Worm (Caenorhabditis elegans) whole organism, mixed stage, embryonic: ENCODE measurements around the gene scpl-4.

Source experiments
- M03D4.4 ChIP-seq: sonication (generic microtip); optimal IDR thresholded peaks from 2 replicates; lab custom pipeline; 2017; ENCODE audit warnings: mild to moderate bottlenecking, missing genetic modification characterization, missing compliant biosample characterization
- bed-3 ChIP-seq: fragments of 200-800 bp; sonication (Bioruptor generic); optimal IDR thresholded peaks from 3 replicates; lab custom pipeline; 2018; ENCODE audit warnings: mild to moderate bottlenecking, missing genetic modification characterization, moderate library complexity, missing compliant biosample characterization
- blmp-1 ChIP-seq: fragments of 150-350 bp; optimal IDR thresholded peaks from 2 replicates; lab custom pipeline; 2014; ENCODE audit warnings: missing biosample characterization, missing genetic modification characterization
- ceh-39 ChIP-seq: fragments of 150-350 bp; optimal IDR thresholded peaks from 2 replicates; lab custom pipeline; 2014; ENCODE audit warnings: missing biosample characterization, missing genetic modification characterization
- ceh-43 ChIP-seq: fragments of 200-800 bp; sonication (Bioruptor generic); optimal IDR thresholded peaks from 2 replicates; lab custom pipeline; 2018; ENCODE audit warnings: mild to moderate bottlenecking, missing genetic modification characterization, moderate library complexity, missing compliant biosample characterization
- ceh-83 ChIP-seq: fragments of 200-800 bp; sonication (Bioruptor generic); optimal IDR thresholded peaks from 2 replicates; lab custom pipeline; 2018; ENCODE audit warnings: mild to moderate bottlenecking, missing genetic modification characterization, missing compliant biosample characterization
- ces-1 ChIP-seq: fragments of 150-350 bp; optimal IDR thresholded peaks from 2 replicates; lab custom pipeline; 2014; ENCODE audit warnings: missing biosample characterization, missing genetic modification reagents, missing genetic modification characterization
- cnd-1 ChIP-seq: fragments of 200-800 bp; sonication (Bioruptor generic); optimal IDR thresholded peaks from 2 replicates; lab custom pipeline; 2018; ENCODE audit warnings: mild to moderate bottlenecking, missing genetic modification characterization, missing compliant biosample characterization
- drap-1 ChIP-seq: fragments of 200-800 bp; sonication (Bioruptor generic); optimal IDR thresholded peaks from 3 replicates; lab custom pipeline; 2018; ENCODE audit warnings: mild to moderate bottlenecking, missing genetic modification characterization, missing compliant biosample characterization
- elt-1 ChIP-seq: sonication (generic microtip); optimal IDR thresholded peaks from 2 replicates; lab custom pipeline; 2017; ENCODE audit warnings: missing genetic modification characterization, mild to moderate bottlenecking, missing compliant biosample characterization, antibody characterized with exemption, moderate library complexity, borderline replicate concordance; ENCODE audit not compliant: insufficient read depth
- elt-3 ChIP-seq: fragments of 150-350 bp; optimal IDR thresholded peaks from 2 replicates; lab custom pipeline; 2014; ENCODE audit warnings: missing biosample characterization, missing genetic modification characterization
- flh-1 ChIP-seq: fragments of 200-800 bp; sonication (Bioruptor generic); optimal IDR thresholded peaks from 2 replicates; lab custom pipeline; 2018; ENCODE audit warnings: mild to moderate bottlenecking, missing genetic modification characterization, moderate library complexity, missing compliant biosample characterization
- ham-2 ChIP-seq: fragments of 200-800 bp; sonication (Bioruptor generic); optimal IDR thresholded peaks from 2 replicates; lab custom pipeline; 2018; ENCODE audit warnings: mild to moderate bottlenecking, missing genetic modification characterization, missing compliant biosample characterization
- hlh-1 ChIP-seq: fragments of 150-350 bp; optimal IDR thresholded peaks from 2 replicates; lab custom pipeline; 2014; ENCODE audit warnings: missing biosample characterization, missing genetic modification reagents, missing genetic modification characterization
- lin-13 ChIP-seq: fragments of 150-350 bp; optimal IDR thresholded peaks from 2 replicates; lab custom pipeline; 2014; ENCODE audit warnings: missing biosample characterization, missing genetic modification characterization
- lin-32 ChIP-seq: fragments of 200-800 bp; sonication (Bioruptor generic); optimal IDR thresholded peaks from 2 replicates; lab custom pipeline; 2018; ENCODE audit warnings: mild to moderate bottlenecking, missing genetic modification characterization, missing compliant biosample characterization
- lsy-2 ChIP-seq: fragments of 150-350 bp; optimal IDR thresholded peaks from 2 replicates; lab custom pipeline; 2014; ENCODE audit warnings: missing biosample characterization, missing genetic modification characterization
- mab-5 ChIP-seq: fragments of 150-350 bp; optimal IDR thresholded peaks from 2 replicates; lab custom pipeline; 2014; ENCODE audit warnings: missing biosample characterization, missing genetic modification characterization
- mep-1 ChIP-seq: fragments of 150-350 bp; optimal IDR thresholded peaks from 2 replicates; lab custom pipeline; 2017; ENCODE audit warnings: missing biosample characterization, missing genetic modification reagents, missing genetic modification characterization, inconsistent platforms
- mls-2 ChIP-seq: sonication (generic microtip); optimal IDR thresholded peaks from 2 replicates; lab custom pipeline; 2016; ENCODE audit warnings: mild to moderate bottlenecking, missing genetic modification characterization, moderate library complexity, missing compliant biosample characterization
- nhr-12 ChIP-seq: fragments of 150-350 bp; optimal IDR thresholded peaks from 2 replicates; lab custom pipeline; 2014; ENCODE audit warnings: missing biosample characterization, missing genetic modification characterization
- nhr-2 ChIP-seq: fragments of 150-350 bp; optimal IDR thresholded peaks from 2 replicates; lab custom pipeline; 2014; ENCODE audit warnings: missing biosample characterization, missing genetic modification characterization
- nhr-237 ChIP-seq: fragments of 150-350 bp; optimal IDR thresholded peaks from 2 replicates; lab custom pipeline; 2014; ENCODE audit warnings: missing biosample characterization, missing genetic modification characterization
- nhr-28 ChIP-seq: fragments of 150-350 bp; optimal IDR thresholded peaks from 2 replicates; lab custom pipeline; 2014; ENCODE audit warnings: missing biosample characterization, missing genetic modification characterization
- nhr-76 ChIP-seq: sonication (generic microtip); optimal IDR thresholded peaks from 2 replicates; lab custom pipeline; 2017; ENCODE audit warnings: missing biosample characterization, missing genetic modification characterization
- pha-4 ChIP-seq: fragments of 150-350 bp; optimal IDR thresholded peaks from 2 replicates; lab custom pipeline; 2018; ENCODE audit warnings: missing biosample characterization, missing genetic modification reagents, missing genetic modification characterization
- sem-2 ChIP-seq: fragments of 200-800 bp; sonication (Bioruptor generic); optimal IDR thresholded peaks from 2 replicates; lab custom pipeline; 2018; ENCODE audit warnings: mild to moderate bottlenecking, missing genetic modification characterization, missing compliant biosample characterization
- snpc-4 ChIP-seq: fragments of 150-350 bp; optimal IDR thresholded peaks from 2 replicates; lab custom pipeline; 2014; ENCODE audit warnings: missing biosample characterization, missing genetic modification characterization
- sptf-1 ChIP-seq: sonication (generic microtip); optimal IDR thresholded peaks from 2 replicates; lab custom pipeline; 2017; ENCODE audit warnings: mild to moderate bottlenecking, missing genetic modification characterization, moderate library complexity, missing compliant biosample characterization
- tbx-8 ChIP-seq: fragments of 200-800 bp; sonication (Bioruptor generic); optimal IDR thresholded peaks from 2 replicates; lab custom pipeline; 2018; ENCODE audit warnings: mild to moderate bottlenecking, missing genetic modification characterization, moderate library complexity, missing compliant biosample characterization
- unc-39 ChIP-seq: fragments of 150-350 bp; optimal IDR thresholded peaks from 2 replicates; lab custom pipeline; 2014; ENCODE audit warnings: missing biosample characterization, missing genetic modification characterization
- unc-62 ChIP-seq: fragments of 150-350 bp; optimal IDR thresholded peaks from 2 replicates; lab custom pipeline; 2014; ENCODE audit warnings: missing biosample characterization, missing genetic modification reagents, missing genetic modification characterization
- zip-8 ChIP-seq: fragments of 150-350 bp; optimal IDR thresholded peaks from 2 replicates; lab custom pipeline; 2014; ENCODE audit warnings: missing biosample characterization, missing genetic modification characterization
- ztf-11 ChIP-seq: fragments of 150-350 bp; optimal IDR thresholded peaks from 2 replicates; lab custom pipeline; 2014; ENCODE audit warnings: missing biosample characterization, missing genetic modification characterization

The scpl-4 gene

ce11 chrV:10560621-10561020, 38.3 kb upstream of the scpl-4 start, which contains the start of gene col-152:
TSS of gene col-152 (plus strand) at chrV:10560921.
- TF ChIP-seq drap-1 (no peak), lin-13 (no peak), blmp-1 (no peak), unc-62 (GFP tag; lab: Kevin White, UChicago) (no peak), ztf-11 (no peak), mep-1 (tag; lab: Kevin White, UChicago) (no peak), elt-1 (tag; lab: Kevin White, UChicago) (no peak), elt-3 (tag; lab: Kevin White, UChicago) (no peak), bed-3 (no peak), hlh-1 (tag; lab: Kevin White, UChicago) (no peak), pha-4 (tag; lab: Kevin White, UChicago) (no peak), tbx-8 (no peak), flh-1 (no peak), mab-5 (tag; lab: Kevin White, UChicago) (no peak), lsy-2 (tag; lab: Kevin White, UChicago) (no peak), ham-2 (no peak), cnd-1 (tag; lab: Kevin White, UChicago) (no peak), zip-8 (tag; lab: Kevin White, UChicago) (no peak)

ce11 chrV:10561632-10562031, 37.3 kb upstream of the scpl-4 start:
- TF ChIP-seq ham-2 (no peak), unc-62 (GFP tag; lab: Kevin White, UChicago) (no peak), ceh-83 (GFP tag; lab: Kevin White, UChicago) (no peak), nhr-28 (no peak), snpc-4 (no peak), lin-32 (GFP tag; lab: Kevin White, UChicago) (no peak), lin-13 (no peak), unc-39 (no peak), ceh-43 (no peak), zip-8 (tag; lab: Kevin White, UChicago) (no peak), flh-1 (no peak), cnd-1 (tag; lab: Kevin White, UChicago) (no peak), mab-5 (tag; lab: Kevin White, UChicago) (no peak), blmp-1 (no peak)

ce11 chrV:10562817-10563216, 36.1 kb upstream of the scpl-4 start:
- no peak for TF ChIP-seq mls-2 (tag; lab: Kevin White, UChicago)
- no peak for TF ChIP-seq nhr-28
- no peak for TF ChIP-seq ceh-39 (tag; lab: Kevin White, UChicago)
- no peak for TF ChIP-seq nhr-12
- no peak for TF ChIP-seq ztf-11
- TF ChIP-seq, all 35 proteins: peak for 0

- no peak for TF ChIP-seq ham-2
- TF ChIP-seq nhr-237, result no peak
- no peak for TF ChIP-seq ces-1 (GFP tag; lab: Kevin White, UChicago)
- TF ChIP-seq lsy-2 (tag; lab: Kevin White, UChicago), result no peak
Observed at ce11 chrV:10564140-10564539, 34.8 kb upstream of the scpl-4 start.

- no peak for TF ChIP-seq nhr-76 (tag; lab: Kevin White, UChicago)
- TF ChIP-seq ces-1 (GFP tag; lab: Kevin White, UChicago), result no peak
- TF ChIP-seq ztf-11, result no peak
- TF ChIP-seq elt-3 (tag; lab: Kevin White, UChicago), result no peak
- no peak for TF ChIP-seq ceh-39 (tag; lab: Kevin White, UChicago)
Observed at ce11 chrV:10564830-10565365, 34.0 kb upstream of the scpl-4 start, which contains the start of gene cat-4. TSS of gene cat-4 (plus strand) at chrV:10564880.

ce11 chrV:10568496-10568895, 30.4 kb upstream of the scpl-4 start:
- TF ChIP-seq ces-1 (GFP tag; lab: Kevin White, UChicago) (no peak), sptf-1 (tag; lab: Kevin White, UChicago) (no peak), mls-2 (tag; lab: Kevin White, UChicago) (no peak), nhr-12 (no peak), M03D4.4 (tag; lab: Kevin White, UChicago) (no peak), elt-1 (tag; lab: Kevin White, UChicago) (no peak), drap-1 (no peak), ham-2 (no peak), elt-3 (tag; lab: Kevin White, UChicago) (no peak), nhr-28 (no peak), nhr-2 (tag; lab: Kevin White, UChicago) (no peak), lin-32 (GFP tag; lab: Kevin White, UChicago) (no peak), cnd-1 (tag; lab: Kevin White, UChicago) (no peak), sem-2 (GFP tag; lab: Kevin White, UChicago) (no peak), bed-3 (no peak), snpc-4 (no peak), blmp-1 (no peak), unc-39 (no peak)
